Worm (Caenorhabditis elegans) whole organism, young adult: ENCODE data around the gene ZK662.5.

Experiments
- B0261.1 ChIP-seq: sonication (generic microtip); optimal IDR thresholded peaks from 2 replicates; lab custom pipeline; 2016; ENCODE audit warnings: mild to moderate bottlenecking, missing genetic modification characterization, moderate library complexity, missing compliant biosample characterization
- F10E7.11 ChIP-seq: sonication (generic microtip); optimal IDR thresholded peaks from 2 replicates; lab custom pipeline; 2017; ENCODE audit warnings: mild to moderate bottlenecking, missing genetic modification characterization, moderate library complexity, missing compliant biosample characterization
- F37B4.10 ChIP-seq: fragments of 200-800 bp; sonication (Bioruptor generic); IDR thresholded peaks from 2 replicates; pipeline ENCODE4 v1.3.6; 2022; ENCODE audit warnings: missing genetic modification characterization, missing compliant biosample characterization
- F39B2.1 ChIP-seq: fragments of 200-800 bp; sonication (Bioruptor generic); IDR thresholded peaks from 2 replicates; pipeline ENCODE4 v1.3.6; 2022; ENCODE audit warnings: missing genetic modification reagents, missing genetic modification characterization, missing compliant biosample characterization
- F49E8.2 ChIP-seq: sonication (generic microtip); optimal IDR thresholded peaks from 3 replicates; lab custom pipeline; 2017; ENCODE audit warnings: missing genetic modification characterization, mild to moderate bottlenecking, missing compliant biosample characterization, antibody characterized with exemption, moderate library complexity; ENCODE audit not compliant: insufficient read depth
- K11D2.4 ChIP-seq: fragments of 200-800 bp; sonication (Bioruptor generic); IDR thresholded peaks from 2 replicates; pipeline ENCODE4 v1.3.6; 2022; ENCODE audit warnings: missing genetic modification reagents, missing genetic modification characterization, missing compliant biosample characterization
- Y79H2A.3 ChIP-seq: fragments of 200-800 bp; sonication (Bioruptor generic); conservative IDR thresholded peaks from 2 replicates; pipeline ENCODE4 v1.3.6; 2022; ENCODE audit warnings: missing genetic modification reagents, missing genetic modification characterization, missing compliant biosample characterization
- akir-1 ChIP-seq: fragments of 200-800 bp; sonication (Bioruptor generic); optimal IDR thresholded peaks from 2 replicates; lab custom pipeline; 2018; ENCODE audit warnings: mild to moderate bottlenecking, missing genetic modification characterization, moderate library complexity, missing compliant biosample characterization
- aptf-3 ChIP-seq: fragments of 200-800 bp; sonication (Bioruptor generic); IDR thresholded peaks from 2 replicates; pipeline ENCODE4 v1.3.6; 2022; ENCODE audit warnings: missing genetic modification characterization, missing compliant biosample characterization
- athp-1 ChIP-seq: sonication (generic microtip); optimal IDR thresholded peaks from 2 replicates; lab custom pipeline; 2017; ENCODE audit warnings: mild to moderate bottlenecking, missing genetic modification characterization, missing compliant biosample characterization
- attf-3 ChIP-seq: fragments of 200-800 bp; sonication (Bioruptor generic); conservative IDR thresholded peaks from 2 replicates; pipeline ENCODE4 v1.3.6; 2022; ENCODE audit warnings: missing genetic modification reagents, missing genetic modification characterization, missing compliant biosample characterization
- attf-5 ChIP-seq: fragments of 200-800 bp; sonication (Bioruptor generic); optimal IDR thresholded peaks from 2 replicates; lab custom pipeline; 2018; ENCODE audit warnings: mild to moderate bottlenecking, missing genetic modification characterization, missing compliant biosample characterization
- attf-6 ChIP-seq: fragments of 200-800 bp; sonication (Bioruptor generic); IDR thresholded peaks from 2 replicates; pipeline ENCODE4 v1.3.6; 2022; ENCODE audit warnings: missing genetic modification reagents, missing genetic modification characterization, missing compliant biosample characterization
- bed-1 ChIP-seq: fragments of 200-800 bp; sonication (Bioruptor generic); IDR thresholded peaks from 2 replicates; pipeline ENCODE4 v1.3.6; 2022; ENCODE audit warnings: missing genetic modification reagents, missing genetic modification characterization, missing compliant biosample characterization
- ccch-3 ChIP-seq: fragments of 200-800 bp; sonication (Bioruptor generic); optimal IDR thresholded peaks from 2 replicates; lab custom pipeline; 2018; ENCODE audit warnings: mild to moderate bottlenecking, missing genetic modification characterization, missing compliant biosample characterization
- ceh-100 ChIP-seq: fragments of 200-800 bp; sonication (Bioruptor generic); IDR thresholded peaks from 2 replicates; pipeline ENCODE4 v1.3.6; 2022; ENCODE audit warnings: missing genetic modification reagents, missing genetic modification characterization, missing compliant biosample characterization
- ceh-27 ChIP-seq: fragments of 200-800 bp; sonication (Bioruptor generic); optimal IDR thresholded peaks from 2 replicates; lab custom pipeline; 2018; ENCODE audit warnings: mild to moderate bottlenecking, missing genetic modification characterization, moderate library complexity, missing compliant biosample characterization
- ceh-40 ChIP-seq: fragments of 200-800 bp; sonication (Bioruptor generic); IDR thresholded peaks from 2 replicates; pipeline ENCODE4 v1.3.6; 2022; ENCODE audit warnings: missing genetic modification characterization, missing compliant biosample characterization
- ceh-58 ChIP-seq: fragments of 200-800 bp; sonication (Bioruptor generic); IDR thresholded peaks from 2 replicates; pipeline ENCODE4 v1.3.6; 2022; ENCODE audit warnings: missing genetic modification characterization, missing compliant biosample characterization
- dox-1 ChIP-seq: fragments of 200-800 bp; sonication (Bioruptor generic); IDR thresholded peaks from 2 replicates; pipeline ENCODE4 v1.3.6; 2022; ENCODE audit warnings: missing genetic modification reagents, missing genetic modification characterization, missing compliant biosample characterization
- dpl-1 ChIP-seq: fragments of 150-350 bp; optimal IDR thresholded peaks from 2 replicates; lab custom pipeline; 2014; ENCODE audit warnings: missing biosample characterization, missing genetic modification reagents, missing genetic modification characterization
- efl-1 ChIP-seq: fragments of 150-350 bp; optimal IDR thresholded peaks from 2 replicates; lab custom pipeline; 2014; ENCODE audit warnings: missing biosample characterization, missing genetic modification reagents, missing genetic modification characterization
- ekl-4 ChIP-seq: fragments of 200-800 bp; sonication (Bioruptor generic); IDR thresholded peaks from 2 replicates; pipeline ENCODE4 v1.3.6; 2022; ENCODE audit warnings: missing genetic modification reagents, missing genetic modification characterization, missing compliant biosample characterization
- gei-17 ChIP-seq: fragments of 200-800 bp; sonication (Bioruptor generic); optimal IDR thresholded peaks from 2 replicates; lab custom pipeline; 2018; ENCODE audit warnings: mild to moderate bottlenecking, missing genetic modification characterization, missing compliant biosample characterization
- hmg-1.2 ChIP-seq: fragments of 200-800 bp; sonication (Bioruptor generic); IDR thresholded peaks from 2 replicates; pipeline ENCODE4 v1.3.6; 2022; ENCODE audit warnings: missing genetic modification reagents, missing genetic modification characterization, missing compliant biosample characterization
- hsf-1 ChIP-seq: fragments of 200-800 bp; sonication (Bioruptor generic); IDR thresholded peaks from 2 replicates; pipeline ENCODE4 v1.3.6; 2022; ENCODE audit warnings: missing genetic modification reagents, missing genetic modification characterization, missing compliant biosample characterization
- lag-1 ChIP-seq: fragments of 200-800 bp; sonication (Bioruptor generic); IDR thresholded peaks from 2 replicates; pipeline ENCODE4 v1.3.6; 2022; ENCODE audit warnings: missing genetic modification reagents, missing genetic modification characterization, missing compliant biosample characterization
- let-526 ChIP-seq: fragments of 200-800 bp; sonication (Bioruptor generic); IDR thresholded peaks from 2 replicates; pipeline ENCODE4 v1.3.6; 2022; ENCODE audit warnings: missing genetic modification reagents, missing genetic modification characterization, missing compliant biosample characterization
- lin-35 ChIP-seq, 3 experiments: fragments of 150-350 bp in 2 of 3; sonication (generic microtip) in 1 of 3; optimal IDR thresholded peaks; 2 replicates each; lab custom pipeline; 2014 to 2018; ENCODE audit warnings: missing biosample characterization in 3 of 3, missing genetic modification characterization in 3 of 3, missing genetic modification reagents in 3 of 3
- lin-54 ChIP-seq: fragments of 200-800 bp; sonication (Bioruptor generic); optimal IDR thresholded peaks from 2 replicates; lab custom pipeline; 2018; ENCODE audit warnings: mild to moderate bottlenecking, missing genetic modification characterization, missing compliant biosample characterization
- madf-8 ChIP-seq: fragments of 200-800 bp; sonication (Bioruptor generic); conservative IDR thresholded peaks from 2 replicates; pipeline ENCODE4 v1.3.6; 2022; ENCODE audit warnings: missing genetic modification reagents, missing genetic modification characterization, missing compliant biosample characterization
- mcd-1 ChIP-seq: fragments of 200-800 bp; sonication (Bioruptor generic); IDR thresholded peaks from 2 replicates; pipeline ENCODE4 v1.3.6; 2022; ENCODE audit warnings: missing genetic modification reagents, missing genetic modification characterization, missing compliant biosample characterization
- mes-4 ChIP-seq: sonication (generic microtip); optimal IDR thresholded peaks from 2 replicates; lab custom pipeline; 2016; ENCODE audit warnings: missing genotype, missing genetic modification characterization, missing compliant biosample characterization
- nhr-179 ChIP-seq: sonication (generic microtip); optimal IDR thresholded peaks from 2 replicates; lab custom pipeline; 2016; ENCODE audit warnings: mild to moderate bottlenecking, missing genetic modification characterization, missing compliant biosample characterization
- nhr-80 ChIP-seq: sonication (generic microtip); optimal IDR thresholded peaks from 2 replicates; lab custom pipeline; 2016; ENCODE audit warnings: missing genetic modification characterization, missing compliant biosample characterization
- rcor-1 ChIP-seq: fragments of 200-800 bp; sonication (Bioruptor generic); IDR thresholded peaks from 2 replicates; pipeline ENCODE4 v1.3.6; 2022; ENCODE audit warnings: missing genetic modification reagents, missing genetic modification characterization, missing compliant biosample characterization
- repo-1 ChIP-seq: sonication (generic microtip); optimal IDR thresholded peaks from 2 replicates; lab custom pipeline; 2017; ENCODE audit warnings: mild to moderate bottlenecking, missing genetic modification characterization, missing compliant biosample characterization
- snpc-3.4 ChIP-seq: sonication (generic microtip); optimal IDR thresholded peaks from 2 replicates; lab custom pipeline; 2017; ENCODE audit warnings: missing genetic modification characterization, mild to moderate bottlenecking, missing compliant biosample characterization, antibody characterized with exemption, moderate library complexity, missing genotype, missing genetic modification reagents
- snpc-4 ChIP-seq, 5 experiments: fragments of 150-350 bp in 1 of 5; sonication (generic microtip) in 4 of 5; optimal IDR thresholded peaks; 2 replicates each; lab custom pipeline; 2014 to 2018; ENCODE audit warnings: missing genetic modification characterization in 5 of 5, missing biosample characterization in 3 of 5, antibody characterized with exemption in 2 of 5, mild to moderate bottlenecking in 2 of 5, missing compliant biosample characterization in 2 of 5, missing genotype in 2 of 5, moderate library complexity in 2 of 5, missing genetic modification reagents in 1 of 5
- xnd-1 ChIP-seq: sonication (generic microtip); optimal IDR thresholded peaks from 2 replicates; lab custom pipeline; 2016; ENCODE audit warnings: missing genotype, missing genetic modification reagents, missing genetic modification characterization, missing compliant biosample characterization
- zfh-2 ChIP-seq: fragments of 200-800 bp; sonication (Bioruptor generic); conservative IDR thresholded peaks from 2 replicates; pipeline ENCODE4 v1.3.6; 2022; ENCODE audit warnings: missing genetic modification reagents, missing genetic modification characterization, missing compliant biosample characterization
- ztf-22 ChIP-seq: fragments of 200-800 bp; sonication (Bioruptor generic); optimal IDR thresholded peaks from 2 replicates; lab custom pipeline; 2018; ENCODE audit warnings: mild to moderate bottlenecking, missing genetic modification characterization, moderate library complexity, missing compliant biosample characterization

The ZK662.5 gene

DNA sequence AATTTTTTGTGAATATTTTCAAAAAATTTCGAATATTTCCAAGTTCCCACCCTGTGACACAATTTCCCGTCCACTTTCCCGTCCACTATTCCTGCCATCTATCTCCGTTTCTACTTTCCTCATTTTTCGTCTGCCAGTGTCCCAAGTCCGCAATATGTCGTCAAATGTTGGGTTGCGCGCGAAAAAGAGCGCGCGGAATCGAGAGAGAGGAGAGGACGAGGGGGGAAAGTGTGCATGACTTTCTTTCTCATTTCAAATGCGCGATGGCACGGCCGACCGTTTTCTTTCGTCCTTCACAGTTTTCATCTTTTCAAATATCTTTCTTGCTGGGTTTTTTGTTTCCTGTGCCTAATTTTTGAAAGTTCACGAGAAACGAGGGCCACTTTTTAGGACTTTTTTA lies 3.5 kb downstream of the ZK662.5 start:
- TF ChIP-seq K11D2.4 (peak; percentile 45; the same call in 1 of the 2 replicates), hsf-1 (GFP tag; lab: Robert Waterston, UW) (no peak), dpl-1 (GFP tag; lab: Kevin White, UChicago) (peak; percentile 37), attf-3 (GFP tag; lab: Robert Waterston, UW) (no peak), gei-17 (GFP tag; lab: Kevin White, UChicago) (peak; percentile 23), attf-5 (GFP tag; lab: Kevin White, UChicago) (peak; percentile 46), repo-1 (tag; lab: Kevin White, UChicago) (no peak), aptf-3 (GFP tag; lab: Robert Waterston, UW) (no peak), hmg-1.2 (peak; percentile 87), snpc-4 (GFP tag; optimal IDR thresholded peaks at IDR 0.05; lab: Kevin White, UChicago) (no peak), snpc-4 (tag; optimal IDR thresholded peaks at IDR 0.05; lab: Kevin White, UChicago) (peak in 1 of 4 experiments; percentile 12), ceh-100 (GFP tag; lab: Robert Waterston, UW) (no peak), ceh-27 (peak; percentile 33), ccch-3 (GFP tag; lab: Kevin White, UChicago) (no peak), lag-1 (GFP tag; lab: Robert Waterston, UW) (no peak), efl-1 (GFP tag; lab: Kevin White, UChicago) (peak; percentile 76), madf-8 (GFP tag; lab: Robert Waterston, UW) (peak; percentile 44), lin-54 (GFP tag; lab: Kevin White, UChicago) (peak; percentile 35), dox-1 (GFP tag; lab: Robert Waterston, UW) (peak; percentile 46; the same call in 1 of the 2 replicates), let-526 (GFP tag; lab: Robert Waterston, UW) (no peak), attf-6 (no peak), nhr-179 (tag; lab: Kevin White, UChicago) (no peak), lin-35 (GFP tag; optimal IDR thresholded peaks at IDR 0.05; lab: Kevin White, UChicago) (peak in 1 of 3 experiments; percentile 37), xnd-1 (tag; lab: Kevin White, UChicago) (no peak), mcd-1 (peak; percentile 48), nhr-80 (tag; lab: Kevin White, UChicago) (peak; percentile 4), zfh-2 (GFP tag; lab: Robert Waterston, UW) (peak; percentile 27; the same call in 1 of the 2 replicates), ekl-4 (GFP tag; lab: Robert Waterston, UW) (no peak), akir-1 (GFP tag; lab: Kevin White, UChicago) (no peak), B0261.1 (tag; lab: Kevin White, UChicago) (no peak), athp-1 (tag; lab: Kevin White, UChicago) (no peak)

DNA sequence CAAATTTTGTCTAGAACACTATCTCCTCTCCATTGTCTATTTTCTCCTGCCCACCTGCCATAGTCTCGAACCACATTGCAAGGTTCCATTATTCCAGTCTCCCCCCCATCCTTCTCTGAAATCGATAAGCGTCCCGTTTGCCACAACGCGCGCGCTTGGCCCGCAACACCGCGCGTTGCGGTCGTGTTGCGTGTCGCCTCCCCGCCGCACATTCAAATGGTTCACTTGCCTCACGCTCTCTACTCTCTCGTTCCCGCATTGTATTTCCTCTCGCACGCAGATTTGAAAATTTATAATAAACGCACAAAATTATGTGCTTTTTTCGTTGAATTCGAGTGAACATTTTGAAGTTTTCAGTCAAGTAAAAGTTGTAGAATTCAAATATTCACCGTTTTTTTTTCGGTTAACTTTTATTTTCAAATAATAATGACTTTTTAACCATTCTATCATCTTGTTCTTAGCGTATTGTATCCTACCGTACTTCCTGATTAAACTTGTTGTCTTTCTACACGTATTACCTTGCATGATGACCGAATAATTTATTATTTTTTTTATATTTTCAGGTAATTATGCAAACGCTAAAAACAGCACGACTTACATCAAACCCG lies 4.2 kb downstream of the ZK662.5 start, which contains the start of gene lin-15B:
Gene lin-15B (plus strand): TSS at position 558 of the 608 bp plus-strand sequence.
- TF ChIP-seq bed-1 (GFP tag; lab: Robert Waterston, UW) (0 out of 2 replicates have a peak, but pooled peaks have one; percentile 10), ceh-40 (GFP tag; lab: Robert Waterston, UW) (no peak), hmg-1.2 (peak; percentile 29; the same call in 1 of the 2 replicates)

ce11 chrX:15730342-15730741 lies 8.9 kb downstream of the ZK662.5 start:
- TF ChIP-seq mes-4 (tag; lab: Kevin White, UChicago), result no peak

- TF ChIP-seq rcor-1 (GFP tag; lab: Robert Waterston, UW) (no peak), xnd-1 (tag; lab: Kevin White, UChicago) (no peak), F10E7.11 (tag; lab: Kevin White, UChicago) (no peak), Y79H2A.3 (no peak), F49E8.2 (tag; lab: Kevin White, UChicago) (no peak), athp-1 (tag; lab: Kevin White, UChicago) (no peak), F39B2.1 (no peak), ceh-100 (GFP tag; lab: Robert Waterston, UW) (no peak), mes-4 (tag; lab: Kevin White, UChicago) (no peak), F37B4.10 (no peak), snpc-3.4 (tag; lab: Kevin White, UChicago) (no peak), ztf-22 (no peak), ceh-58 (no peak)
- TF ChIP-seq, all 124 proteins: peak for 0
These were observed 10.2 kb downstream of the ZK662.5 start, which contains the start of gene lin-15A for ce11 chrX:15731668-15732067. Gene lin-15A, plus strand, starts transcription at chrX:15731968.
